Worm (Caenorhabditis elegans) whole organism, L4 larva: ENCODE measurements around the gene tsen-34.

Source experiments
- F26F4.8 ChIP-seq: fragments of 200-800 bp; sonication (Bioruptor generic); conservative IDR thresholded peaks from 2 replicates; pipeline ENCODE4 v1.3.6; 2022; ENCODE audit warnings: missing genetic modification characterization, missing compliant biosample characterization
- F37D6.2 ChIP-seq: sonication (generic microtip); optimal IDR thresholded peaks from 2 replicates; lab custom pipeline; 2016; ENCODE audit warnings: mild to moderate bottlenecking, missing genetic modification characterization, missing compliant biosample characterization
- T26A8.4 ChIP-seq: fragments of 200-800 bp; sonication (Bioruptor generic); IDR thresholded peaks from 2 replicates; pipeline ENCODE4 v1.3.6; 2022; ENCODE audit warnings: missing genetic modification characterization, missing compliant biosample characterization
- Y48G9A.11 ChIP-seq: fragments of 200-800 bp; sonication (Bioruptor generic); IDR thresholded peaks from 2 replicates; pipeline ENCODE4 v1.3.6; 2022; ENCODE audit warnings: missing genetic modification reagents, missing genetic modification characterization, missing compliant biosample characterization
- Y5F2A.4 ChIP-seq: fragments of 200-800 bp; sonication (Bioruptor generic); optimal IDR thresholded peaks from 2 replicates; lab custom pipeline; 2018; ENCODE audit warnings: mild to moderate bottlenecking, missing genetic modification characterization, missing compliant biosample characterization
- aha-1 ChIP-seq: fragments of 150-350 bp; peaks from one replicate; lab custom pipeline; 2014; ENCODE audit warnings: missing biosample characterization, missing genetic modification characterization
- aly-2 ChIP-seq: sonication (generic microtip); optimal IDR thresholded peaks from 2 replicates; lab custom pipeline; 2018; ENCODE audit warnings: missing biosample characterization, missing genetic modification characterization
- arid-1 ChIP-seq: fragments of 200-800 bp; sonication (Bioruptor generic); conservative IDR thresholded peaks from 2 replicates; pipeline ENCODE4 v1.3.6; 2022; ENCODE audit warnings: missing genetic modification reagents, missing genetic modification characterization, missing compliant biosample characterization
- attf-4 ChIP-seq: sonication (generic microtip); optimal IDR thresholded peaks from 3 replicates; lab custom pipeline; 2017; ENCODE audit warnings: missing biosample characterization, missing genetic modification characterization
- ceh-32 ChIP-seq: sonication (generic microtip); optimal IDR thresholded peaks from 2 replicates; lab custom pipeline; 2016; ENCODE audit warnings: mild to moderate bottlenecking, missing genetic modification characterization, missing compliant biosample characterization; ENCODE audit not compliant: poor library complexity
- ceh-62 ChIP-seq: sonication (generic microtip); optimal IDR thresholded peaks from 2 replicates; lab custom pipeline; 2017; ENCODE audit warnings: missing biosample characterization, missing genetic modification characterization
- ctbp-1 ChIP-seq: fragments of 200-800 bp; sonication (Bioruptor generic); IDR thresholded peaks from 2 replicates; pipeline ENCODE4 v1.3.6; 2022; ENCODE audit warnings: missing genetic modification reagents, missing genetic modification characterization, missing compliant biosample characterization
- dmd-8 ChIP-seq: fragments of 200-800 bp; sonication (Bioruptor generic); IDR thresholded peaks from 2 replicates; pipeline ENCODE4 v1.3.6; 2022; ENCODE audit warnings: missing genetic modification characterization, missing compliant biosample characterization
- dmd-9 ChIP-seq: fragments of 200-800 bp; sonication (Bioruptor generic); IDR thresholded peaks from 2 replicates; pipeline ENCODE4 v1.3.6; 2022; ENCODE audit warnings: missing genetic modification reagents, missing genetic modification characterization, missing compliant biosample characterization
- gei-8 ChIP-seq: fragments of 200-800 bp; sonication (Bioruptor generic); optimal IDR thresholded peaks from 2 replicates; lab custom pipeline; 2018; ENCODE audit warnings: mild to moderate bottlenecking, missing genetic modification characterization, missing compliant biosample characterization
- hlh-30 ChIP-seq: sonication (generic microtip); optimal IDR thresholded peaks from 2 replicates; lab custom pipeline; 2017; ENCODE audit warnings: antibody characterized with exemption, mild to moderate bottlenecking, missing genetic modification characterization, missing compliant biosample characterization; ENCODE audit not compliant: insufficient read depth
- lim-7 ChIP-seq: fragments of 200-800 bp; sonication (Bioruptor generic); IDR thresholded peaks from 2 replicates; pipeline ENCODE4 v1.3.6; 2022; ENCODE audit warnings: missing genetic modification characterization, missing compliant biosample characterization
- lin-1 ChIP-seq: fragments of 200-800 bp; sonication (Bioruptor generic); IDR thresholded peaks from 2 replicates; pipeline ENCODE4 v1.3.6; 2022; ENCODE audit warnings: missing genetic modification reagents, missing genetic modification characterization, missing compliant biosample characterization
- lin-15B ChIP-seq: fragments of 150-350 bp; sonication (generic microtip); optimal IDR thresholded peaks from 3 replicates; lab custom pipeline; 2014; ENCODE audit warnings: missing biosample characterization, missing genetic modification characterization
- lir-3 ChIP-seq: sonication (generic microtip); optimal IDR thresholded peaks from 2 replicates; lab custom pipeline; 2016; ENCODE audit warnings: mild to moderate bottlenecking, missing genetic modification characterization, missing compliant biosample characterization
- madf-5 ChIP-seq, 2 experiments: fragments of 200-800 bp; sonication (Bioruptor generic); IDR thresholded peaks; 2 replicates each; pipeline ENCODE4 v1.3.6; 2022; ENCODE audit warnings: missing compliant biosample characterization in 2 of 2, missing genetic modification characterization in 2 of 2
- mdl-1 ChIP-seq, 2 experiments: fragments of 150-350 bp in 1 of 2; sonication (generic microtip) in 1 of 2; optimal IDR thresholded peaks; 2 replicates each; lab custom pipeline; 2014 to 2017; ENCODE audit warnings: missing biosample characterization in 2 of 2, missing genetic modification characterization in 2 of 2
- mep-1 ChIP-seq: fragments of 150-350 bp; sonication (generic microtip); optimal IDR thresholded peaks from 3 replicates; lab custom pipeline; 2014; ENCODE audit warnings: missing biosample characterization, missing genetic modification characterization
- mes-2 ChIP-seq: sonication (generic microtip); optimal IDR thresholded peaks from 2 replicates; lab custom pipeline; 2016; ENCODE audit warnings: missing genotype, mild to moderate bottlenecking, missing genetic modification characterization, missing compliant biosample characterization; ENCODE audit not compliant: poor library complexity, severe bottlenecking
- nhr-111 ChIP-seq: fragments of 200-800 bp; sonication (Bioruptor generic); optimal IDR thresholded peaks from 2 replicates; lab custom pipeline; 2018; ENCODE audit warnings: mild to moderate bottlenecking, missing genetic modification characterization, missing compliant biosample characterization
- nhr-25 ChIP-seq: sonication (generic microtip); optimal IDR thresholded peaks from 2 replicates; lab custom pipeline; 2017; ENCODE audit warnings: missing genetic modification characterization, mild to moderate bottlenecking, missing compliant biosample characterization, antibody characterized with exemption, moderate library complexity, borderline replicate concordance; ENCODE audit not compliant: insufficient read depth
- nhr-6 ChIP-seq: fragments of 150-350 bp; optimal IDR thresholded peaks from 2 replicates; lab custom pipeline; 2014; ENCODE audit warnings: missing biosample characterization, missing genetic modification characterization
- nhr-77 ChIP-seq: fragments of 150-350 bp; optimal IDR thresholded peaks from 2 replicates; lab custom pipeline; 2014; ENCODE audit warnings: missing biosample characterization, missing genetic modification characterization
- saeg-2 ChIP-seq: fragments of 200-800 bp; sonication (Bioruptor generic); IDR thresholded peaks from 2 replicates; pipeline ENCODE4 v1.3.6; 2022; ENCODE audit warnings: missing genetic modification reagents, missing genetic modification characterization, missing compliant biosample characterization
- set-16 ChIP-seq: fragments of 200-800 bp; sonication (Bioruptor generic); IDR thresholded peaks from 2 replicates; pipeline ENCODE4 v1.3.6; 2022; ENCODE audit warnings: missing genetic modification reagents, missing genetic modification characterization, missing compliant biosample characterization
- snpc-4 ChIP-seq: fragments of 150-350 bp; optimal IDR thresholded peaks from 2 replicates; lab custom pipeline; 2014; ENCODE audit warnings: missing biosample characterization, missing genetic modification characterization
- tra-1 ChIP-seq: fragments of 200-800 bp; sonication (Bioruptor generic); IDR thresholded peaks from 2 replicates; pipeline ENCODE4 v1.3.6; 2022; ENCODE audit warnings: missing genetic modification reagents, missing genetic modification characterization, missing compliant biosample characterization
- unc-130 ChIP-seq: sonication (generic microtip); optimal IDR thresholded peaks from 2 replicates; lab custom pipeline; 2016; ENCODE audit warnings: missing genetic modification reagents, missing genetic modification characterization, missing compliant biosample characterization
- unc-39 ChIP-seq: sonication (generic microtip); optimal IDR thresholded peaks from 2 replicates; lab custom pipeline; 2017; ENCODE audit warnings: missing biosample characterization, missing genetic modification characterization
- zip-2 ChIP-seq: fragments of 150-350 bp; optimal IDR thresholded peaks from 2 replicates; lab custom pipeline; 2014; ENCODE audit warnings: missing biosample characterization, missing genetic modification characterization

Gene tsen-34

DNA sequence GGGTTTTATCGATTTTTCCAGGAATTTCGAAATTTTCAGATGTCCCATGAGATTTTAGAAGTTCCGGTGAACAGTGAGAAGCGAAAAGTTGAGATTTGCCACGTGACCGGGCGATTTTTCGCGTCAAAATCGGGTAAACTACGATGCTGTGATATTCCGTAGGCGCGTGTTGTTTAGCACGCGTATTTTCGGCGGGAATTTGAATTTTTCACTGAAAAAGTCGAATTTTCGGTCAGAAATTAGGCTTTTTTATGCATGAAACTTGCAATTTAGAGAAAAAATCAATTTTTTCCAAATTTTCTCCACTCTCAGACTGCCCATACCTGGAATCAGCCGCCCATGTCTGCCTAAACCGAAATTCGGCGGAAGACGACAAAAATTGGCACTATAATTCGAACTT is at the start of gene tsen-34:
TSS of gene tsen-34 (plus strand) at position 34 of the 400 bp plus-strand sequence.
- TF ChIP-seq lim-7 = no peak
- TF ChIP-seq madf-5 (GFP tag; IDR thresholded peaks at IDR 0.05; lab: Robert Waterston, UW) = no peak
- 0 out of 2 replicates have a peak, but pooled peaks have one; percentile 19 for TF ChIP-seq Y48G9A.11 (GFP tag; lab: Robert Waterston, UW)
- no peak for TF ChIP-seq arid-1 (GFP tag; lab: Robert Waterston, UW)

DNA sequence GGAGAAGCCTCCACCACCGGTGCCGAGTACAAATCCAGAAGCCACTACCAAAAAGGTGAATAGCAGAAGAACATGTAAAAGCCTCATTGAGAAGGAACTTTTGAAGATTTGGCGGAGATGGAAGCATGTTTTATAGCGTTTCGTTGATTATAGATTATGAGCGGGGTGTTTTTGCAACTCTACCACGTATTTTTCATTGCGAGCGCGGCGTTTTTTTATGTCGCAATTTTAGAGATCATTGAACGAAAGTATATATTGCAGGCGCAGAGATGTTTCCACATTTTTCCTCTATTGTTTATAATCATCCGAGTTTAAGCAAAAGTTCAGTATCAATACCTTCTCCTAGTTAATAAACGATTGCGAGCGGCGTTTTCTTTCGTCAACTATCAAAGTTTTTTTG is 42.5 kb upstream of the tsen-34 start, which contains the start of gene F49F1.17:
TSS of gene F49F1.17 (minus strand) at position 101 of the 400 bp plus-strand sequence.
- no peak for TF ChIP-seq ceh-32 (tag; lab: Kevin White, UChicago)
- TF ChIP-seq lin-15B (tag; lab: Kevin White, UChicago) = no peak
- no peak for TF ChIP-seq ceh-62
- TF ChIP-seq madf-5 (GFP tag; IDR thresholded peaks at IDR 0.05; lab: Robert Waterston, UW) = no peak
- TF ChIP-seq hlh-30 = no peak

ce11 chrIV:4137472-4137871 is 40.8 kb upstream of the tsen-34 start, which contains the start of gene F49F1.9:
F49F1.9 (minus strand) TSS chrIV:4137572.
- TF ChIP-seq mep-1 (tag; lab: Kevin White, UChicago) (no peak), dmd-9 (GFP tag; lab: Robert Waterston, UW) (no peak), mdl-1 (tag; optimal IDR thresholded peaks at IDR 0.05; lab: Kevin White, UChicago) (no peak), gei-8 (GFP tag; lab: Kevin White, UChicago) (no peak), tra-1 (GFP tag; lab: Robert Waterston, UW) (no peak), nhr-111 (no peak), Y48G9A.11 (GFP tag; lab: Robert Waterston, UW) (no peak), aly-2 (tag; lab: Kevin White, UChicago) (no peak), T26A8.4 (no peak), lin-1 (GFP tag; lab: Robert Waterston, UW) (no peak), lin-15B (tag; lab: Kevin White, UChicago) (no peak), nhr-25 (tag; lab: Kevin White, UChicago) (no peak), snpc-4 (no peak), Y5F2A.4 (no peak)

- TF ChIP-seq nhr-25 (tag; lab: Kevin White, UChicago) = no peak
- no peak for TF ChIP-seq F26F4.8
- TF ChIP-seq ctbp-1 (GFP tag; lab: Robert Waterston, UW) = no peak
- no peak for TF ChIP-seq zip-2 (tag; lab: Kevin White, UChicago)
- no peak for TF ChIP-seq nhr-6 (tag; lab: Kevin White, UChicago)
- no peak for TF ChIP-seq F37D6.2
- no peak for TF ChIP-seq ceh-32 (tag; lab: Kevin White, UChicago)
- TF ChIP-seq aha-1 (tag; lab: Kevin White, UChicago) = no peak
- TF ChIP-seq dmd-8 (GFP tag; lab: Robert Waterston, UW) = no peak
- TF ChIP-seq unc-39 (tag; lab: Kevin White, UChicago) = no peak
- no peak for TF ChIP-seq attf-4 (tag; lab: Kevin White, UChicago)
- TF ChIP-seq saeg-2 (GFP tag; lab: Robert Waterston, UW) = no peak
- no peak for TF ChIP-seq lir-3
- no peak for TF ChIP-seq set-16 (GFP tag; lab: Robert Waterston, UW)
- TF ChIP-seq unc-130 (GFP tag; lab: Kevin White, UChicago) = no peak
- no peak for TF ChIP-seq nhr-77
- no peak for TF ChIP-seq madf-5 (GFP tag; IDR thresholded peaks at IDR 0.05; lab: Robert Waterston, UW)
- TF ChIP-seq snpc-4 = no peak
- no peak for TF ChIP-seq mes-2 (tag; lab: Kevin White, UChicago)
- TF ChIP-seq, all 104 proteins: peak for 0
These were observed 39.2 kb upstream of the tsen-34 start, which contains the start of gene F49F1.10 for ce11 chrIV:4139022-4139421. F49F1.10 (minus strand) TSS chrIV:4139122.
